Worm (Caenorhabditis elegans): ENCODE results near the gene Y19D2B.2.

ce11 chrII:10935336-10935735 lies 11.3 kb downstream of the Y19D2B.2 start:
- TF ChIP-seq ets-4 (tag; optimal IDR thresholded peaks at IDR 0.05) (no peak), sox-4 (tag; optimal IDR thresholded peaks at IDR 0.05) (no peak), ref-2 (tag; optimal IDR thresholded peaks at IDR 0.05) (no peak), pax-1 (tag; optimal IDR thresholded peaks at IDR 0.05) (no peak)
